Fruit fly (Drosophila melanogaster): ENCODE results near the gene nom.

The nom gene

DNA sequence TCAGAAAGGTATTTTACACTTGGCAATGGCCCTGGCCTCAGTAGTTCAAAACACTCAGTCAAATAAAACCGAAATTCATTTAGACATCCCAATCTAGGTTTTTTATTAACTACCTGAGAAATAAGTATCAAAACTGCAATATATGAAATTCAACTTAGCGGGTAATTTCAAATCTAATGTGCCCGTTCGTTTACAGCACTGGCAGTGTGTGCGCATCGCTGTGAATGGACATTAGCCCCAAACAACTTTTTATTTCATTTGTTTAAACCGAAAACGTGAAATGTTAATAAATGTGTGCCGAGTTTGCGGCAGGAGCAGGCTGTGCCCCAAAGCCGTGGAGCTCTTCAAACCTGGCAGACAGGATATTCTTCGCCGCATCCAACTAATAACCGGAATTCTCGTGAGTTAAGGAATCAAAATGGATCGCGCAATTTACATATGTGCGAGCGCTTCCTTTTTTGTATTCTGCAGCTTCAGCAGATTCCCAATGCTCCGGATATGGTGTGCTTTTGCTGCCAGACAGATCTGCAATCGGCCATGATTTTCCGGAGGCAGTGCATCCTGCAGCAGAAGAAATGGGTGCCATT is at the start of gene nom:
Gene nom (plus strand): TSS at position 213 of the 587 bp plus-strand sequence.
- TF ChIP-seq noc (tag; optimal IDR thresholded peaks at IDR 0.05) = no peak

DNA sequence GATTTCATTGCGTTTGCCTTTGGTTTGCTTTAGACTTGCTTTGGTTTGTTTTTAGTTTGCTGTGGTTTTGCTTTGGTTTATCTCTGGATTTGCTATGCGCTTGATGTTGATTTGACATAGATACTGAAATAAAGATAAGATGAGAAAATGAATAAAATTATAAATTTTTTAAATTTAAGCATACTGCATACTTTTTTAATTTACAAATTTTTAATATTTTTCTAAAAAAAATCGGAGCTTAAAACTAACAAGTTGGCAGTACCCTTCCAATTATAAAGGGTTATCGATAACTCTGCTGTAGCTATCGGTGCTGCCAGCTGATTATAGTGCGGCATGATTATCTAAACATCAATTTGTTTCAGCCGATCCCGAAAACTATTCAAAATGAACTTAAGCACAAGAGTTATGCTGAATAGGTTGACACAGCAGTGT is 49.2 kb upstream of the nom start, which contains the start of gene mRpL19:
Gene mRpL19 (plus strand): TSS at position 307 of the 432 bp plus-strand sequence.
- TF ChIP-seq noc (tag; optimal IDR thresholded peaks at IDR 0.05) = peak; percentile 55

DNA sequence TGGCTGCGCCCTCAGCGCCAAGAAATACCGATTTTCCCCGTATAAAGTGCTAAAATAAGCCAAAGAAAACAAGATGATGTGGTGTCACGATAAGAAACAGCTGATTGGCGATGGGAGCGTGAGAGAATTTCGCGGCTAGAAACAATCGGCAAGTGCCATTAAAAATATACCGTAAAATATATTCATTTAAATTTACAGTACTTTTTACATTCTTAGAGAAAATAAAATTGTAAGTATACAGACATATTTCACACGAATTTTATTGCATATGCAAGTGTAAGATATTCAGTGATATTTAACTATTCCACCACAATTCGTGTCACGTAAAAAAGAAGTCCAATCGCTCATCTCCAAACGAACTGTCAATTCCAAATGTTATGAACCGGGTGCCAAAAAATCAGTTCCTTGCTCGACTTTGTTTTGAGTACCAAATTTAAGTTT is 46.4 kb upstream of the nom start, which contains the start of the genes Unc50, CG11755 and CG8043:
Gene Unc50 (minus strand): TSS at position 54 of the 441 bp plus-strand sequence.
Gene CG11755 (plus strand): TSS at position 356 of the 441 bp plus-strand sequence.
Gene CG8043 (plus strand): TSS at position 356 of the 441 bp plus-strand sequence.
- peak; percentile 84 for TF ChIP-seq noc (tag; optimal IDR thresholded peaks at IDR 0.05)

DNA sequence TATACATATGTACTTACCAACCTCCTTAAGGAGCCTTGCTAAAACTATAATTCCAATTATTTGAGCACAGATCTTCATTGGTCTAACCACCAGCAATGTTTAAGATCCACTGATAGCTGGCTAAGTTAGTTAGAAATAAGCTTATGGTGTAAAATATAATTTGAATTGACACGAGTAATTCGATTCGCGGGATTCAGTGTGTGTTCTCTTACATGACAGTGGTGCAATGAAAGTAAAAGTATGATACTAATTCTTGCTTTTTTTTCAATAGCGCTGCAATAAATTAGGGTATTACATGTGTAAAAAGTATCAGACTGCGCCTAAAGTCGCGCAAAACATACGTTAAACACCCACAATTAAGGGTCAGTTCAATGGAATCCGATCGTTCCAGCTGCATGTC is 43.0 kb upstream of the nom start, which contains the start of gene CG33325:
Gene CG33325 (minus strand): TSS at position 101 of the 400 bp plus-strand sequence.
- TF ChIP-seq noc (tag; optimal IDR thresholded peaks at IDR 0.05) = no peak

DNA sequence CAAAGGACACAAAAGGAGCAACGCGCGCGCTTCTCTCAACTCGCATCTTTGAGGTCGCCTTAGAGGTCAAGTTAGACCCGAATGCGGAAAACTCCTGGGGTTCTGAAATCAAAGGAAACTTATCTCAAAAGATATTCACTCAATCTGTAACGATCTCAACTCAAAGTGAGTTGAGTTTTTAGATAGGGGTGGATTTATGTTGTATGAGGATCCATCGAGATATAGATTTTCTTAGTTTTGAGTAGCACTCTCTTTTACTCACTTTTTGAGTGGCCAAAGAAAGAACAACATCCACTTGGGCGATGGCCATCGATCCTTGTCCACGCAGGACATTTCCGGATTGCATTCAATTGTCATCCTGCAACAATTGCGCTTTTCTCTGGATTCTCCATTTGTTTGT is 42.4 kb upstream of the nom start:
- TF ChIP-seq noc (tag; optimal IDR thresholded peaks at IDR 0.05) = no peak

DNA sequence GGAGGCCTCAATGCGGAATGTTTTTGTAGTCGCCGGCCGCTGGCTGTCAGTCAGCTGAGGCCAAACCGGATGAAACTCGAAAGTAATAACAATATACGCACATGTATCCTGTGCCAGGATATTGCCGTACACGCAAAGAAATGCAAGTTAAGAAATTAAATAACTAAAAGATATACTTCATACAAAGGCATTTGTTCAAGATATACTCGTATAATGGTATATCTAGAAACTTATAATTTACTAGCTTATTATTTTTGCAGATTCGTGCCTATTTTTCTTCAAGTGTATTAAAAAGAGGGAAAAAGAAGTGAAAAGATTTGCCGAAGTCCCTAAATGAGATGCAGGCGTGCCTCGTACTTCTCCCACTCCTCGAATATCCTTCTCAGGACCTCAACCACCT is 39.7 kb upstream of the nom start:
- TF ChIP-seq noc (tag; optimal IDR thresholded peaks at IDR 0.05) = no peak

DNA sequence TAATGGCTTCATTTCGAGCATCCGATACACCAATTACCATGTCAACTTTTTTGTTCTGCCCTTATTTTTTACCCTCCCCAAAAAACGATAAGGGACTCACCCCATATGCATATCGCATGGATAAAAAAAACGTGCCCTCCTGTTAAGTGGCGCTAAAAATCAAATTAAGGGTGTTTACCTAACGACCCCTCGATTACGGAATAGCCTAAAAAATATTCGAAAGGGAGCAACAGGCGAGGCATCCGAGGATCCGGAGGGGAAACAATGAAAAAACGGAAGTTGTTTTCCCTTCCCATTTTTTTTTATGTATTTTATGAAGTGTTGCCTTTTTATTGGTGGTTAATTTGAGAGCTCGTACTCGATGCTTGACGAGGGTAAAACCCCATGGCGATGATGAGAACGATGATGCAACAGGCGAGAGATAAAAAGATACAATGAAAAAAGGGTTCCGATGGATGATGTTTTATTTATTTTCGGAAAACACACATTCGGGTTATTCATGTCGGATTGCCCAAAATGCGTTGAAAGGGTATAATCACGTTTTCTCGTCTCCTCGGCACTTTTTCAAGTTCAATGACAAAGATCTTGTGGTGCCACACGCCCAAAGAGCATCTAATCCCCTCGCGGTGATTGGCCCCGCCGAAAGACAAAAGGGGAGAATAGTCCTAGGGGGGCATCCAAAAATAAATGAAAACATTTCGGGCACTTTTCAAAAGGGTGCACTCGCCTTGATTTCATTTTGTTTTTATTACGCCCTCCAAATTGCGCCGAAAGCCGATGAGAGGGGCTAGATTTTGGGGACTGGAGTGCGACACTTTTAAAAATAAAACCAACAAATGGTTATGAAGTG is 38.4 kb upstream of the nom start, which contains the start of gene CG44227:
Gene CG44227 (minus strand): TSS at position 849 of the 850 bp plus-strand sequence.
- no peak for TF ChIP-seq noc (tag; optimal IDR thresholded peaks at IDR 0.05)

DNA sequence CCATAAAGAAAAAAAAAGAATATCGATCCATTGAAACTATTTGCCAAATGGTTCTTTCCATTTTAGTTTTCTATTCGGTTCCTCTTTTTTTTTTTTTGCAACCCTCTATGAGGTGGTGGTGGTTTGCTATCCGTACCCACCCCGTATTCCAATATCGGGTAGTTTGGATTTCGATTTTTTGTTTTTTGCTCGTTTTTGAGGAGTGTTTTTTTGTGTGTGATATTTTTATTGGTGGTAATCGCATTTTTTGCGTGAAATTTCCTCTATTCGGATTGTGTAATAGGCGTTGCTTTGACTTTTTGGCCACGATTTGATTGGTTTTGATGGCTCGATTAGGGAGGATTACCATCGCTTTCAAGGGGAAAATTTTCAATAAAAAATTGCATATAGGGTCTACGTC is 36.5 kb upstream of the nom start:
- TF ChIP-seq noc (tag; optimal IDR thresholded peaks at IDR 0.05) = no peak

DNA sequence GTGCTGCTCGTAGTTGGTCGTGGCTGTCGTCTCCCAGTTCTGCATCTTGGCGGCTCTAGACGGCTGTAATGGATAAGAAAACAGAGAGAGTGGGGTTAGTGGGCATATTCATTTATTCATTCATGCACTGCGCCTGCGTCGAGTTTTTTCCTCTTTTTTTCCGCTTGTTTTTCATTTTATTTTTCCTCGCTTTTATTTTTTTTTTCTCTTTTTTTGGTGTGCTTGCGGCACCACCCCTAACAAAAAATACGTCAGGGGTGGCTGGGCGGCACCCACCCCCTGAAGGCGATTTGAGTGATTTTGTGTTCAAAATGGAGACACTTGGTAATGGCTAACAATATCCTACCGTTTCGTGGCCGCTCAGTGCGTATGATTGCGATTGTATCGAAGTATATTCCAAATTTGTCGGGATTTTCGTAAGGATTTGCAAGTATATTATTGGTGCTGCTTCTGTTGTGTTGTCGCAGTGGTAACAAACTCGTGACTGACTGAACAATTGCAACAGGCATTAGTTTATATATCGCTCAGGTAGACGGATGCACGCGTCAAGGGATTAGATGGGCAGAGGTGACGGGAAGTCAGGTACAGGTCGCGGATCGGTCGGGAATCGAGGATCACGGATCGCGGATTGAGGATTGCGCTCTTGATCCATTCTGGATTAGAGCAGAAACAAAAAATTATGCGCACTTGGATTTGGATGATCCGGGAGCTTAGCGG is 28.7 kb upstream of the nom start:
- TF ChIP-seq noc (tag; optimal IDR thresholded peaks at IDR 0.05) = no peak

DNA sequence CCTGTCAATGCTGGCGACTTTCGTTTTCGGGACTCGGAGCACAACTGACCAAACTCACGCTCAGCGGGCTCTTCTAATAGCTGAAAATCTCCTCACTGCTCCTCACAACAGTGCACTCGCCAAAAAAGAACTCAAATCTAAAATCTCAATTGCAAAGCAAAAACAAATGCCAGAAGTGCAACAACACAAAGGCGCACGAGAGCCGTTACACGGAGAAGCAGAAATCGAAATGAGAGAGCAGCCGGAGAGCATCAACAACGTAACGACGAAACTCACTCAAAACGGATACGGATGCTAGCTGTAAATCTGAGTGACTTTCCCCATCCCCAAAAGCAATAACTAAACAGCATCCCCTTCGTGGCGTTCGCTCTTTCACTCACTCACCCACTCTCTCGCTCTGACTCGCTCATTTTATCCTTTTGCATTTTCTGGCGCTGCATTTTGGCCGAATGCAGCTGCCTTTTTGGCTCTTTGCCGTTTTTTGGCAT is 25.2 kb upstream of the nom start, which contains the start of gene hb:
Gene hb (minus strand): TSS at position 51 of the 488 bp plus-strand sequence.
- TF ChIP-seq noc (tag; optimal IDR thresholded peaks at IDR 0.05) = no peak

DNA sequence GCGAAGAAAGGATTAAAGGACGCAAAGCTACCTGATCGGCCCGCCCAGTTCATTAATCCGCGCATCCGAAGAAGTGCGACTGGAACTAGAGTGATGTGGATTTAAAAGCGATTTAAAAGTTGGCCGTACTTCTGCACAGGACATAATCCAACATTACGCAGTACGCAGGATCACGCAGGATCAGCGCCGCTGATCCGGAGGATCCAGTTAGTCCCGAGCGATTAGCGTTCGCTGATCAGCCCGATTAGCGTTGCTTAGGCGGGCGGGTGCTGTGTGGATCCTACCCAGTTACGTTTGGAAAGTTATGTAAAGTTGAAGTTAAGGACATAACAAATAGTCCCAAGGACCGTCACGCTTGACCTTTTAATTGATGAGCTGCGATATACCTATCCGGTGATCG is 23.7 kb upstream of the nom start:
- TF ChIP-seq noc (tag; optimal IDR thresholded peaks at IDR 0.05) = no peak

DNA sequence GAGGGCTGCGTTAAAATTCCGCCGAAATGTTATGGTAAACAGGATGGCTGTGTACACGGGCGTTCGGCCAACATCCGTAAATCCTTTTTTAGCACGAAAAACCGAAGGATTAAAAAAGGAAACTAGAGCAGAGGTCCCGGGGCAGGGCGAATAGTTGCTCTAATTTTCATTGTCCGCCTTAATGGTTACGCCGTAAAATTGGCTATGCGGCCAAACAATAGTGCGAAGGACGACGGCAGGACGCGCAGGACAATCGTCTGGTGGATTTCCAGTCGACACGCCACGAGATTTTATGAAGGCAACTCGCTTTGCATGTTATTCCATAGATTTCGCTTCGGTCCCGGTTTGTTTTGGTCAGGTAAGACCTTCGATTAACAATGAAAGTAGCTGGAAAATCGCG is 22.3 kb upstream of the nom start:
- no peak for TF ChIP-seq noc (tag; optimal IDR thresholded peaks at IDR 0.05)

DNA sequence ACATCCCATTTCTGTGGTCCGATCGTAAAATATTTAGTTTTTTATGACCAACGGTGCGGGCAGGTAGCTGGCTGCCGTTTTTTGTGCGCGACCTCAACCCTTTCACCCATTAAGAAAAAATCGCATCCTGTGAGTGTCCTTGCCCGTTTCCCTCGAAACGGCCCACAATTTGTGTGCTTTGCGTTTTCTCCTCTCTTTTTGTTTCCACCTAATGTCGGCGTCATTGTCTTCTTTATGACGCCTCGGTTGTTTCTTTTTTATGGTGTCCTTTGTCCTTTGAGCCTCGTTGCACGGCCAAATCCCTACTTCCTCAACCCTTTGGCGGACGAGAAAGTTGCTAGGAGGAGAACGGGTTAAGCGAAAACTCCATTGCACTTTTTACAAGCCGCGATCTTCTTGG is 21.8 kb upstream of the nom start:
- no peak for TF ChIP-seq noc (tag; optimal IDR thresholded peaks at IDR 0.05)

DNA sequence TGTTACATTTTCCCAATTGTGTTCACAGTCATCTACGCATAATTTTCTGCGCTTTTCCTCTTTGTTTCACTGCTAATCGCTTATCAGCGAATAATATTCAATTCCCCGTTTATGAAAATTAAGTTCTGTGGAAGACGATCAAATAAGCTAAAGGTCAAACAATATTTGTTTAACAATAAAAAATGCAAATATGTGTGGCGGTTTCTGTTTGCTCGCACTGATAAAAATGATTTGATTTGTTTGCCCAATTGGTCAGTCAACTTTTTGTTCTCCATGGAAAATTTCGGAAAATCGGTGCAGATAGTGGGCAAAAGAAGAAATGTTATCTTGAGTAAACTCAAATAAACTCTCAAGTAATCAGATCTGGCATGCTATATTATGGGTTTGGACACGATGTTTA is 18.3 kb upstream of the nom start:
- TF ChIP-seq noc (tag; optimal IDR thresholded peaks at IDR 0.05) = no peak

DNA sequence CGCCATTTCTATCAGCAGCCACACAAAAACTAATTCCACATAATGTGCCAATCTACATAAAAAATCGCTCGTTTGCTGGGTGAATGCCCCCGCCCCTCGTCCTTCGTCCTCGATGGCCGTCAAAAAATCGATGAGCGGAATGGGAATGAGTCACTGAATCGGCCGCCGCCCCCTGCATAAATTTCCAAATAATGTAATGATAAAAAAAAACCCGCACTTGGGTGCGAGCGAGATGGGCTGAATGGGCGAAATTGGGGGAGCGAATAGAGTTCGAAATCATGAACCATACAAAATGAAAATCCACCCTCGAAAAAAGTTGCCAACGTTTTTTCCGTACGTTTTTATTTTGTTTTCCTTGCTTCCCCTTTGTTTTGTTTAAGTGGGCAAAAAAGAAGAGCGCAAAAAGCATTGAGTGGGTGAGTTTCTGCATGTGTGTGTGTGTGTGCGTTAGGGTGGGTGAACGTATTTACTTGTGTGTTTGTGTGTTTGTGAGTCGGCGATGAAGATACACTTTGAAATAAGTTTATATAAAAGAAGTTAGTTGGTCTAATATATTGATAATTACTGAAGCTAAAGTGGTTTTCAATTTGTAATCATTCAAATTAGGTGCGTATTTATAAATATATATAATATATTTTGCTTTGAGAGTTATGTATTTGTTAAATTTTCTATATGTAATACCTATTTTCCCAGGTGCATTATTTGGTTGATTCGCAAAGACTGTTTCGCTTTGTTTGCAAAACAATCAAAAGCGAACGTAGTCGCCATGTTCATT is 17.5 kb upstream of the nom start:
- TF ChIP-seq noc (tag; optimal IDR thresholded peaks at IDR 0.05) = no peak
